Fruit fly (Drosophila melanogaster) whole organism, embryonic: ENCODE data around the gene CG14034.

Source experiments
- Atf3 ChIP-seq: fragments of 200-800 bp; sonication (Bioruptor generic); optimal IDR thresholded peaks from 3 replicates; lab custom pipeline; 2016; ENCODE audit warnings: missing biosample characterization, missing genetic modification characterization
- CG1024 ChIP-seq: fragments of 200-800 bp; sonication (Bioruptor generic); IDR thresholded peaks from 2 replicates; pipeline ENCODE4 v1.3.6; 2022; ENCODE audit warnings: missing biosample characterization, missing genetic modification characterization
- CG11695 ChIP-seq: fragments of 200-800 bp; sonication (Bioruptor generic); IDR thresholded peaks from 3 replicates; pipeline ENCODE4 v1.3.6; 2022; ENCODE audit warnings: missing biosample characterization, missing genetic modification characterization
- CG11723 ChIP-seq: fragments of 200-800 bp; sonication (Bioruptor generic); optimal IDR thresholded peaks from 2 replicates; lab custom pipeline; 2017; ENCODE audit warnings: missing biosample characterization, mild to moderate bottlenecking, missing genetic modification characterization
- CG15514 ChIP-seq: fragments of 200-800 bp; sonication (Bioruptor generic); optimal IDR thresholded peaks from 3 replicates; lab custom pipeline; 2017; ENCODE audit warnings: missing biosample characterization, missing genetic modification characterization, mild to moderate bottlenecking, moderate library complexity, missing genetic modification reagents
- CG16813 ChIP-seq: fragments of 200-800 bp; sonication (Bioruptor generic); IDR thresholded peaks from 3 replicates; pipeline ENCODE4 v1.3.6; 2022; ENCODE audit warnings: missing biosample characterization, missing genetic modification characterization; ENCODE audit not compliant: partially characterized antibody
- CG17612 ChIP-seq: fragments of 200-800 bp; sonication (Bioruptor generic); IDR thresholded peaks from 2 replicates; pipeline ENCODE4 v1.3.6; 2022; ENCODE audit warnings: missing biosample characterization, missing genetic modification characterization
- CG17829 ChIP-seq: fragments of 200-800 bp; optimal IDR thresholded peaks from 2 replicates; lab custom pipeline; 2019; ENCODE audit warnings: missing biosample characterization, mild to moderate bottlenecking, missing genetic modification characterization, moderate library complexity
- CG18599 ChIP-seq: fragments of 200-800 bp; sonication (Bioruptor generic); optimal IDR thresholded peaks from 3 replicates; lab custom pipeline; 2017; ENCODE audit warnings: missing biosample characterization, missing genetic modification characterization, mild to moderate bottlenecking, moderate library complexity, missing genetic modification reagents
- CG2889 ChIP-seq: fragments of 200-800 bp; sonication (Bioruptor generic); IDR thresholded peaks from 3 replicates; pipeline ENCODE4 v1.3.6; 2022; ENCODE audit warnings: missing biosample characterization, missing genetic modification characterization
- CG32532 ChIP-seq: fragments of 200-800 bp; sonication (Bioruptor generic); IDR thresholded peaks from 2 replicates; pipeline ENCODE4 v1.3.6; 2022; ENCODE audit warnings: missing biosample characterization, missing genetic modification characterization
- CG3407 ChIP-seq: fragments of 200-800 bp; sonication (Bioruptor generic); optimal IDR thresholded peaks from 2 replicates; lab custom pipeline; 2018; ENCODE audit warnings: missing biosample characterization, mild to moderate bottlenecking, missing genetic modification characterization
- CG4617 ChIP-seq: fragments of 200-800 bp; sonication (Bioruptor generic); optimal IDR thresholded peaks from 3 replicates; lab custom pipeline; 2016; ENCODE audit warnings: missing biosample characterization, missing genetic modification characterization, borderline replicate concordance
- CG4854 ChIP-seq: fragments of 200-800 bp; sonication (Bioruptor generic); optimal IDR thresholded peaks from 2 replicates; lab custom pipeline; 2016; ENCODE audit warnings: missing biosample characterization, missing genetic modification characterization, inconsistent platforms
- CG7372 ChIP-seq: fragments of 200-800 bp; sonication (Bioruptor generic); IDR thresholded peaks from 2 replicates; pipeline ENCODE4 v1.3.6; 2022; ENCODE audit warnings: missing biosample characterization, missing genetic modification characterization
- CG7963 ChIP-seq: fragments of 200-800 bp; sonication (Bioruptor generic); IDR thresholded peaks from 3 replicates; pipeline ENCODE4 v1.3.6; 2022; ENCODE audit warnings: missing biosample characterization, missing genetic modification characterization; ENCODE audit not compliant: partially characterized antibody
- CG9876 ChIP-seq: fragments of 200-800 bp; sonication (Bioruptor generic); optimal IDR thresholded peaks from 2 replicates; lab custom pipeline; 2016; ENCODE audit warnings: missing biosample characterization, missing genetic modification characterization
- CrebB ChIP-seq: fragments of 200-800 bp; sonication (Bioruptor generic); optimal IDR thresholded peaks from 3 replicates; lab custom pipeline; 2018; ENCODE audit warnings: missing biosample characterization, mild to moderate bottlenecking, missing genetic modification characterization
- ERR ChIP-seq: fragments of 200-800 bp; sonication (Bioruptor generic); optimal IDR thresholded peaks from 2 replicates; lab custom pipeline; 2016; ENCODE audit warnings: missing biosample characterization, missing genetic modification characterization
- Ets65A ChIP-seq: fragments of 200-800 bp; sonication (Bioruptor generic); peaks from one replicate; lab custom pipeline; 2016; ENCODE audit warnings: missing biosample characterization, missing genetic modification characterization
- Fer3 ChIP-seq: fragments of 200-800 bp; sonication (Bioruptor generic); optimal IDR thresholded peaks from 2 replicates; lab custom pipeline; 2018; ENCODE audit warnings: missing biosample characterization, mild to moderate bottlenecking, missing genetic modification characterization, moderate library complexity
- Lhr ChIP-seq: fragments of 200-800 bp; sonication (Bioruptor generic); optimal IDR thresholded peaks from 3 replicates; lab custom pipeline; 2017; ENCODE audit warnings: mild to moderate bottlenecking, missing biosample characterization, missing genetic modification reagents, missing genetic modification characterization
- Neu2 ChIP-seq: fragments of 200-800 bp; sonication (Bioruptor generic); optimal IDR thresholded peaks from 3 replicates; lab custom pipeline; 2016; ENCODE audit warnings: missing biosample characterization, missing genetic modification characterization, borderline replicate concordance
- NfI ChIP-seq: fragments of 200-800 bp; sonication (Bioruptor generic); optimal IDR thresholded peaks from 3 replicates; lab custom pipeline; 2018; ENCODE audit warnings: missing biosample characterization, mild to moderate bottlenecking, missing genetic modification characterization, moderate library complexity
- Pdp1 ChIP-seq, 2 experiments: fragments of 200-800 bp; sonication (Bioruptor generic); optimal IDR thresholded peaks; 3 replicates each; lab custom pipeline; 2016; ENCODE audit warnings: missing biosample characterization in 2 of 2, missing genetic modification characterization in 2 of 2, mild to moderate bottlenecking in 1 of 2, moderate library complexity in 1 of 2
- Poxn ChIP-seq: fragments of 200-800 bp; sonication (Bioruptor generic); IDR thresholded peaks from 2 replicates; pipeline ENCODE4 v1.3.6; 2022; ENCODE audit warnings: missing biosample characterization, missing genetic modification characterization
- Vsx1 ChIP-seq: fragments of 200-800 bp; sonication (Bioruptor generic); optimal IDR thresholded peaks from 2 replicates; lab custom pipeline; 2017; ENCODE audit warnings: missing biosample characterization, mild to moderate bottlenecking, missing genetic modification characterization, missing genetic modification reagents
- ase ChIP-seq: fragments of 200-800 bp; sonication (Bioruptor generic); IDR thresholded peaks from 3 replicates; pipeline ENCODE4 v1.3.6; 2022; ENCODE audit warnings: missing biosample characterization, missing genetic modification characterization
- caup ChIP-seq: fragments of 200-800 bp; sonication (Bioruptor generic); optimal IDR thresholded peaks from 3 replicates; lab custom pipeline; 2017; ENCODE audit warnings: missing biosample characterization, mild to moderate bottlenecking, missing genetic modification characterization, moderate library complexity; ENCODE audit not compliant: severe bottlenecking
- chm ChIP-seq: fragments of 200-800 bp; sonication (Bioruptor generic); IDR thresholded peaks from 2 replicates; pipeline ENCODE4 v1.3.6; 2022; ENCODE audit warnings: missing biosample characterization, missing genetic modification characterization
- dmrt99B ChIP-seq: fragments of 200-800 bp; sonication (Bioruptor generic); optimal IDR thresholded peaks from 2 replicates; lab custom pipeline; 2018; ENCODE audit warnings: missing biosample characterization, mild to moderate bottlenecking, missing genetic modification characterization, moderate library complexity
- gcm2 ChIP-seq: fragments of 200-800 bp; sonication (Bioruptor generic); optimal IDR thresholded peaks from 2 replicates; lab custom pipeline; 2016; ENCODE audit warnings: missing biosample characterization, missing genetic modification characterization
- h ChIP-seq: fragments of >200 bp; optimal IDR thresholded peaks from 2 replicates; lab custom pipeline; 2017
- hb ChIP-seq: fragments of 200-800 bp; sonication (Bioruptor generic); IDR thresholded peaks from 3 replicates; pipeline ENCODE4 v1.3.6; 2022; ENCODE audit warnings: missing biosample characterization, missing genetic modification characterization; ENCODE audit not compliant: partially characterized antibody
- hkb ChIP-seq, 2 experiments: fragments of 200-800 bp in 1 of 2; fragments of >200 bp in 1 of 2; sonication (Bioruptor generic) in 1 of 2; IDR thresholded peaks in 1 of 2; optimal IDR thresholded peaks in 1 of 2; 2 replicates each; pipeline versions ENCODE4 v1.3.6 to Lab custom; 2017 to 2022; ENCODE audit warnings: missing biosample characterization in 1 of 2, missing genetic modification characterization in 1 of 2
- lola ChIP-seq, 3 experiments: fragments of >200 bp in 2 of 3; fragments of 200-800 bp in 1 of 3; sonication (Bioruptor generic) in 1 of 3; optimal IDR thresholded peaks; 2 replicates each; lab custom pipeline; 2017 to 2019; ENCODE audit warnings: missing biosample characterization in 3 of 3, missing genetic modification characterization in 3 of 3, mild to moderate bottlenecking in 1 of 3, moderate library complexity in 1 of 3
- lov ChIP-seq, 2 experiments: fragments of 200-800 bp in 1 of 2; fragments of >200 bp in 1 of 2; sonication (Bioruptor generic) in 1 of 2; IDR thresholded peaks in 1 of 2; optimal IDR thresholded peaks in 1 of 2; 2 replicates in 1 of 2; 3 replicates in 1 of 2; pipeline versions ENCODE4 v1.3.6 to Lab custom; 2017 to 2022; ENCODE audit warnings: missing biosample characterization in 1 of 2, missing genetic modification characterization in 1 of 2
- luna ChIP-seq: fragments of 200-800 bp; sonication (Bioruptor generic); optimal IDR thresholded peaks from 2 replicates; lab custom pipeline; 2016; ENCODE audit warnings: missing biosample characterization, missing genetic modification characterization
- oc ChIP-seq: fragments of 200-800 bp; sonication (Bioruptor generic); optimal IDR thresholded peaks from 2 replicates; lab custom pipeline; 2018; ENCODE audit warnings: missing biosample characterization, mild to moderate bottlenecking, missing genetic modification characterization, moderate library complexity
- org-1 ChIP-seq: fragments of 200-800 bp; sonication (Bioruptor generic); optimal IDR thresholded peaks from 2 replicates; lab custom pipeline; 2017; ENCODE audit warnings: missing biosample characterization, missing genetic modification characterization
- psq ChIP-seq: fragments of 200-800 bp; sonication (Bioruptor generic); optimal IDR thresholded peaks from 2 replicates; lab custom pipeline; 2017; ENCODE audit warnings: missing biosample characterization, missing genetic modification characterization
- rib ChIP-seq: fragments of 200-800 bp; sonication (Bioruptor generic); IDR thresholded peaks from 2 replicates; pipeline ENCODE4 v1.3.6; 2022; ENCODE audit warnings: missing biosample characterization, missing genetic modification characterization
- sima ChIP-seq: fragments of 200-800 bp; sonication (Bioruptor generic); optimal IDR thresholded peaks from 2 replicates; lab custom pipeline; 2016; ENCODE audit warnings: missing biosample characterization, missing genetic modification characterization
- sob ChIP-seq: fragments of 200-800 bp; sonication (Bioruptor generic); IDR thresholded peaks from 2 replicates; pipeline ENCODE4 v1.3.6; 2022; ENCODE audit warnings: missing biosample characterization, missing genetic modification characterization
- ssp ChIP-seq: fragments of 200-800 bp; sonication (Bioruptor generic); IDR thresholded peaks from 2 replicates; pipeline ENCODE4 v1.3.6; 2022; ENCODE audit warnings: missing biosample characterization, missing genetic modification characterization
- tup ChIP-seq: fragments of 200-800 bp; sonication (Bioruptor generic); optimal IDR thresholded peaks from 2 replicates; lab custom pipeline; 2016; ENCODE audit warnings: missing biosample characterization, mild to moderate bottlenecking, missing genetic modification characterization, moderate library complexity
- unc-4 ChIP-seq: fragments of 200-800 bp; sonication (Bioruptor generic); IDR thresholded peaks from 2 replicates; pipeline ENCODE4 v1.3.6; 2022; ENCODE audit warnings: missing biosample characterization, missing genetic modification characterization; ENCODE audit not compliant: partially characterized antibody
- yki ChIP-seq: fragments of >200 bp; optimal IDR thresholded peaks from 3 replicates; lab custom pipeline; 2018

The CG14034 gene

dm6 chr2L:5256036-5256846 lies 39.9 kb upstream of the CG14034 start (continued):
- TF ChIP-seq dmrt99B (tag; lab: Kevin White, UChicago): peak; percentile 59
- no peak for TF ChIP-seq oc (tag; lab: Kevin White, UChicago)
- TF ChIP-seq CG17829: no peak
- TF ChIP-seq CG4617 (GFP tag; lab: Kevin White, UChicago): no peak
- TF ChIP-seq lov (optimal IDR thresholded peaks at IDR 0.05; lab: Kevin White, UChicago): no peak
- TF ChIP-seq lov (GFP tag; IDR thresholded peaks at IDR 0.05; lab: Robert Waterston, UW): peak; percentile 80; the same call in 2 of the 3 replicates
- peak; percentile 74 for TF ChIP-seq Ets65A (GFP tag; lab: Kevin White, UChicago)
- peak; percentile 57 for TF ChIP-seq org-1 (GFP tag; lab: Kevin White, UChicago)
- TF ChIP-seq CG7372 (GFP tag; lab: Robert Waterston, UW): no peak
- TF ChIP-seq chm (GFP tag; lab: Robert Waterston, UW): peak; percentile 88
- TF ChIP-seq lola (GFP tag; optimal IDR thresholded peaks at IDR 0.05; lab: Kevin White, UChicago): peak in 1 of 3 experiments; percentile 69
- TF ChIP-seq ase (GFP tag; lab: Robert Waterston, UW): 0 out of 3 replicates have a peak, but pooled peaks have one; percentile 49
- TF ChIP-seq rib (GFP tag; lab: Robert Waterston, UW): no peak
- no peak for TF ChIP-seq CG7963 (GFP tag; lab: Robert Waterston, UW)
- no peak for TF ChIP-seq CG15514
- TF ChIP-seq Lhr (GFP tag; lab: Kevin White, UChicago): peak; percentile 33
- no peak for TF ChIP-seq CG32532
- peak; percentile 18 to 55 for TF ChIP-seq Pdp1 (GFP tag; optimal IDR thresholded peaks at IDR 0.05; lab: Kevin White, UChicago)
- TF ChIP-seq CG4854 (GFP tag; lab: Kevin White, UChicago): no peak
- no peak for TF ChIP-seq CG16813 (GFP tag; lab: Robert Waterston, UW)
- TF ChIP-seq CG11695 (GFP tag; lab: Robert Waterston, UW): no peak
- TF ChIP-seq Poxn (GFP tag; lab: Robert Waterston, UW): no peak
- no peak for TF ChIP-seq NfI (GFP tag; lab: Kevin White, UChicago)
- TF ChIP-seq caup (GFP tag; lab: Kevin White, UChicago): no peak
- no peak for TF ChIP-seq hkb (optimal IDR thresholded peaks at IDR 0.05; lab: Kevin White, UChicago)
- peak; percentile 62 for TF ChIP-seq hkb (GFP tag; IDR thresholded peaks at IDR 0.05; lab: Robert Waterston, UW)
- peak; percentile 16 for TF ChIP-seq CG18599 (GFP tag; lab: Kevin White, UChicago)
- no peak for TF ChIP-seq CG9876 (GFP tag; lab: Kevin White, UChicago)
- no peak for TF ChIP-seq ERR
- TF ChIP-seq Atf3 (GFP tag; lab: Kevin White, UChicago): no peak
- no peak for TF ChIP-seq yki (lab: Kevin White, UChicago)
- peak; percentile 33 for TF ChIP-seq CrebB (tag; lab: Kevin White, UChicago)
- TF ChIP-seq tup (GFP tag; lab: Kevin White, UChicago): peak; percentile 23
- TF ChIP-seq ssp (GFP tag; lab: Robert Waterston, UW): no peak
- TF ChIP-seq Vsx1 (GFP tag; lab: Kevin White, UChicago): peak; percentile 53
- peak; percentile 34; the same call in 1 of the 2 replicates for TF ChIP-seq sob (GFP tag; lab: Robert Waterston, UW)
- TF ChIP-seq unc-4: no peak
- no peak for TF ChIP-seq CG17612
- peak; percentile 53; the same call in 1 of the 2 replicates for TF ChIP-seq CG1024 (GFP tag; lab: Robert Waterston, UW)
- peak; percentile 45 for TF ChIP-seq CG11723 (GFP tag; lab: Kevin White, UChicago)
- no peak for TF ChIP-seq CG2889 (GFP tag; lab: Robert Waterston, UW)
- no peak for TF ChIP-seq luna
- TF ChIP-seq Fer3 (tag; lab: Kevin White, UChicago): no peak
- TF ChIP-seq sima: no peak
- TF ChIP-seq Neu2 (GFP tag; lab: Kevin White, UChicago): no peak
- TF ChIP-seq CG3407 (GFP tag; lab: Kevin White, UChicago): peak; percentile 62
- TF ChIP-seq psq (GFP tag; lab: Kevin White, UChicago): no peak
- no peak for TF ChIP-seq gcm2 (GFP tag; lab: Kevin White, UChicago)
- no peak for TF ChIP-seq hb (GFP tag; lab: Robert Waterston, UW)
- TF ChIP-seq h (lab: Kevin White, UChicago): no peak
